Worm (Caenorhabditis elegans): Measurements from ENCODE around the gene ucp-4.

DNA sequence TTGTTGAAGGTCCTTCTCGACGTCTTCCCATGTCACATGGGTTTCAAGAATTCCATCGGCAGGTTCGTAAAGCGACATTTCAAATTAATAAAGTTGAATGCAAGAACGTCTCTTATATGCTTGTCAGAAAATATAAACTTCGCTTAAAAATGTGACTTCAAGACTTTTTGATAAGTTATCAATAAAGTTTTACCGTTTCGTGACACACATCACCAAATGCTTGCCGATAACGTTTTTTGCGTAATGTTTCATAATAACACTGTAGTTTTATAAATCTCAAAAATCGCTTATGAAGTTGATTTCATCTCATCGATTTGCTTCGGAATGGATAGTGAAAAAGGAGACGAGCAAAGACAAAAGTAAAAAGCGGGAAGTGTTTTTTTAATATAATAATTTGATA lies 39.4 kb downstream of the ucp-4 start, which contains the start of gene E02C12.8:
- TF ChIP-seq skn-1 (tag; optimal IDR thresholded peaks at IDR 0.05), result no peak
- TF ChIP-seq nhr-237 (tag; optimal IDR thresholded peaks at IDR 0.05), result no peak
- no peak for TF ChIP-seq nhr-23 (tag; optimal IDR thresholded peaks at IDR 0.05)
- no peak for TF ChIP-seq nhr-11 (tag; optimal IDR thresholded peaks at IDR 0.05)
- peak; percentile 24 for TF ChIP-seq nhr-129 (tag; optimal IDR thresholded peaks at IDR 0.05)
- TF ChIP-seq ztf-4 (tag; optimal IDR thresholded peaks at IDR 0.05), result no peak
- no peak for TF ChIP-seq nhr-10 (tag; optimal IDR thresholded peaks at IDR 0.05)
- no peak for TF ChIP-seq lin-11 (tag; optimal IDR thresholded peaks at IDR 0.05)
- TF ChIP-seq ama-1 (optimal IDR thresholded peaks at IDR 0.05), result no peak
- TF ChIP-seq R02D3.7 (tag; optimal IDR thresholded peaks at IDR 0.05), result no peak
- no peak for TF ChIP-seq aly-2 (tag; optimal IDR thresholded peaks at IDR 0.05)

All from whole organism, L2 larva.